Fruit fly (Drosophila melanogaster): ENCODE results near the gene CG9547.
A peak's percentile ranks its signal among the peaks of the same experiment; 100 is the strongest.

The CG9547 gene

DNA sequence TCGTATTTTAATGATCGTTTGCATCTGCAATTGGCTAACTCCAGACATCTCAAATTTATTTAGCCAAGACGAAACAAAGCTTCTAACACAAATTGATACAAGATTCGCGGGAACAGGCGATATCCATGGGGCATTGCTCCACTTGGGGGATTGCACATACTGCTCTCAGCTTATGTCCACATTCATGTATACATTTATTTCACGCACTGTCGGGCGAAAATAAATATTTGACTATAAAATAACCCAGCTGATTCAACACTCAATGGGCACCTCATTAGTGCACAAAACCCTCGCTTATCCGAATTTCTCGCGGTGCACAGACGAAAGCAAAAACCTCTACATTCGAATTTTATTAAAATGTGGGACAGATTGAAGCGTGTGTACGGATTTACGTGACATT is 32.8 kb downstream of the CG9547 start (continued):
- TF ChIP-seq B-H2 (GFP tag; optimal IDR thresholded peaks at IDR 0.05) (no peak), CG10431 (GFP tag; optimal IDR thresholded peaks at IDR 0.05) (peak; percentile 35), CG4707 (GFP tag; optimal IDR thresholded peaks at IDR 0.05) (peak; percentile 55), MESR4 (GFP tag; optimal IDR thresholded peaks at IDR 0.05) (no peak), CG6272 (GFP tag; IDR thresholded peaks at IDR 0.05) (no peak), Jarid2 (GFP tag; optimal IDR thresholded peaks at IDR 0.05) (no peak), CG10543 (GFP tag; optimal IDR thresholded peaks at IDR 0.05) (no peak), Lhr (GFP tag; optimal IDR thresholded peaks at IDR 0.05) (no peak), NfI (GFP tag; optimal IDR thresholded peaks at IDR 0.05) (no peak), CG1832 (GFP tag; optimal IDR thresholded peaks at IDR 0.05) (no peak), Opbp (GFP tag; IDR thresholded peaks at IDR 0.05; ENCODE audit: partially characterized antibody) (no peak), Elba2 (GFP tag; optimal IDR thresholded peaks at IDR 0.05) (no peak), CG6765 (GFP tag; optimal IDR thresholded peaks at IDR 0.05) (peak; percentile 24), Atf6 (GFP tag; IDR thresholded peaks at IDR 0.05) (no peak), vfl (GFP tag; optimal IDR thresholded peaks at IDR 0.05) (no peak), Trl (optimal IDR thresholded peaks at IDR 0.05) (no peak), Trl (GFP tag; optimal IDR thresholded peaks at IDR 0.05) (no peak), shn (GFP tag; optimal IDR thresholded peaks at IDR 0.05) (no peak), ap (GFP tag; IDR thresholded peaks at IDR 0.05) (no peak), onecut (GFP tag; IDR thresholded peaks at IDR 0.05) (0 out of 2 replicates have a peak, but pooled peaks have one; percentile 5), bigmax (GFP tag; optimal IDR thresholded peaks at IDR 0.05) (no peak), CG2678 (tag; optimal IDR thresholded peaks at IDR 0.05) (peak; percentile 57), dpn (GFP tag; optimal IDR thresholded peaks at IDR 0.05) (peak in 1 of 2 experiments; percentile 20), vvl (GFP tag; IDR thresholded peaks at IDR 0.05) (peak; percentile 30), CoRest (tag; optimal IDR thresholded peaks at IDR 0.05) (no peak), sqz (GFP tag; optimal IDR thresholded peaks at IDR 0.05) (peak; percentile 15), CG17802 (tag; optimal IDR thresholded peaks at IDR 0.05) (no peak), CG17359 (tag; optimal IDR thresholded peaks at IDR 0.05) (peak; percentile 59), cato (GFP tag; optimal IDR thresholded peaks at IDR 0.05; ENCODE audit: borderline replicate concordance) (no peak), otp (GFP tag; IDR thresholded peaks at IDR 0.05) (no peak), CG14860 (GFP tag; IDR thresholded peaks at IDR 0.05; ENCODE audit: partially characterized antibody) (no peak), btn (GFP tag; optimal IDR thresholded peaks at IDR 0.05) (no peak), CG15011 (GFP tag; optimal IDR thresholded peaks at IDR 0.05) (no peak), CG2116 (GFP tag; optimal IDR thresholded peaks at IDR 0.05) (no peak), HLHmδ (GFP tag; optimal IDR thresholded peaks at IDR 0.05) (peak; percentile 32), CG13123 (GFP tag; optimal IDR thresholded peaks at IDR 0.05) (no peak), aop (GFP tag; IDR thresholded peaks at IDR 0.05) (no peak), CG12744 (GFP tag; optimal IDR thresholded peaks at IDR 0.05) (no peak), HHEX (GFP tag; optimal IDR thresholded peaks at IDR 0.05) (peak; percentile 46), Gsc (GFP tag; IDR thresholded peaks at IDR 0.05) (no peak), trh (GFP tag; optimal IDR thresholded peaks at IDR 0.05) (no peak), ato (GFP tag; IDR thresholded peaks at IDR 0.05; ENCODE audit: partially characterized antibody) (no peak), Fer1 (GFP tag; optimal IDR thresholded peaks at IDR 0.05) (peak; percentile 52), tup (GFP tag; optimal IDR thresholded peaks at IDR 0.05) (no peak), kah (GFP tag; optimal IDR thresholded peaks at IDR 0.05) (peak; percentile 49), fd102C (GFP tag; optimal IDR thresholded peaks at IDR 0.05) (no peak), CG1233 (GFP tag; optimal IDR thresholded peaks at IDR 0.05) (peak; percentile 7), NC2α (GFP tag; optimal IDR thresholded peaks at IDR 0.05) (no peak), repo (GFP tag; optimal IDR thresholded peaks at IDR 0.05) (no peak), zfh2 (GFP tag; optimal IDR thresholded peaks at IDR 0.05) (no peak), TFAM (GFP tag; optimal IDR thresholded peaks at IDR 0.05) (no peak)

Data from whole organism, embryonic.